Fruit fly (Drosophila melanogaster): ENCODE results near the gene CtsB.
A peak's percentile ranks its signal among the peaks of the same experiment; 100 is the strongest.

CtsB gene

dm6 chrX:13821775-13822493 lies 40.0 kb upstream of the CtsB start, which contains the start of gene Clic (continued):
- TF ChIP-seq ro (GFP tag; IDR thresholded peaks at IDR 0.05) (no peak), CG33213 (GFP tag; optimal IDR thresholded peaks at IDR 0.05) (peak; percentile 7), CG13287 (GFP tag; IDR thresholded peaks at IDR 0.05; ENCODE audit: partially characterized antibody) (peak; percentile 18; the same call in 1 of the 2 replicates), Aef1 (GFP tag; IDR thresholded peaks at IDR 0.05) (no peak), sisA (GFP tag; IDR thresholded peaks at IDR 0.05) (no peak), org-1 (GFP tag; optimal IDR thresholded peaks at IDR 0.05) (no peak), Dfd (GFP tag; optimal IDR thresholded peaks at IDR 0.05) (no peak), CG14014 (GFP tag; IDR thresholded peaks at IDR 0.05) (peak; percentile 15; the same call in 1 of the 2 replicates), CG13624 (GFP tag; optimal IDR thresholded peaks at IDR 0.05) (peak; percentile 19), Lhr (GFP tag; optimal IDR thresholded peaks at IDR 0.05) (peak; percentile 28), Fer3 (tag; optimal IDR thresholded peaks at IDR 0.05) (peak; percentile 16), CG1792 (GFP tag; optimal IDR thresholded peaks at IDR 0.05) (no peak), ranshi (GFP tag; IDR thresholded peaks at IDR 0.05) (peak; percentile 31; the same call in 1 of the 2 replicates), gfzf (GFP tag; optimal IDR thresholded peaks at IDR 0.05) (peak; percentile 88), C15 (GFP tag; IDR thresholded peaks at IDR 0.05) (peak; percentile 6; the same call in 1 of the 3 replicates), her (GFP tag; optimal IDR thresholded peaks at IDR 0.05) (peak; percentile 24), repo (GFP tag; optimal IDR thresholded peaks at IDR 0.05) (peak; percentile 12), CG11398 (GFP tag; optimal IDR thresholded peaks at IDR 0.05) (no peak), CG13424 (tag; optimal IDR thresholded peaks at IDR 0.05) (no peak), CG30403 (GFP tag; optimal IDR thresholded peaks at IDR 0.05) (no peak), CG7987 (GFP tag; optimal IDR thresholded peaks at IDR 0.05) (peak; percentile 71), CTCF (GFP tag; optimal IDR thresholded peaks at IDR 0.05) (no peak), CG9932 (GFP tag; IDR thresholded peaks at IDR 0.05) (no peak; the same call in 1 of the 2 replicates), sqz (GFP tag; optimal IDR thresholded peaks at IDR 0.05) (peak; percentile 38), Dp (GFP tag; optimal IDR thresholded peaks at IDR 0.05) (peak; percentile 44), CG10959 (GFP tag; IDR thresholded peaks at IDR 0.05) (no peak), CG1602 (GFP tag; optimal IDR thresholded peaks at IDR 0.05) (no peak), ara (GFP tag; IDR thresholded peaks at IDR 0.05) (0 out of 2 replicates have a peak, but pooled peaks have one; percentile 41), CG12659 (GFP tag; optimal IDR thresholded peaks at IDR 0.05) (peak; percentile 76), tna (GFP tag; IDR thresholded peaks at IDR 0.05; ENCODE audit: partially characterized antibody) (peak; percentile 15; the same call in 1 of the 2 replicates), mld (GFP tag; IDR thresholded peaks at IDR 0.05; ENCODE audit: partially characterized antibody) (0 out of 3 replicates have a peak, but pooled peaks have one; percentile 41), Dbx (GFP tag; IDR thresholded peaks at IDR 0.05) (peak; percentile 61), CG14710 (tag; optimal IDR thresholded peaks at IDR 0.05) (peak; percentile 33), Nf-YB (GFP tag; optimal IDR thresholded peaks at IDR 0.05) (no peak), CG14667 (GFP tag; IDR thresholded peaks at IDR 0.05) (no peak), CG7357 (GFP tag; IDR thresholded peaks at IDR 0.05) (no peak), gcm2 (GFP tag; optimal IDR thresholded peaks at IDR 0.05) (no peak), Mad (GFP tag; optimal IDR thresholded peaks at IDR 0.05) (peak; percentile 5), usp (GFP tag; optimal IDR thresholded peaks at IDR 0.05) (no peak), jigr1 (GFP tag; IDR thresholded peaks at IDR 0.05) (no peak), CG1832 (GFP tag; optimal IDR thresholded peaks at IDR 0.05) (no peak), sna (GFP tag; IDR thresholded peaks at IDR 0.05; ENCODE audit: partially characterized antibody) (no peak), Neu2 (GFP tag; optimal IDR thresholded peaks at IDR 0.05; ENCODE audit: borderline replicate concordance) (no peak), CG3281 (GFP tag; optimal IDR thresholded peaks at IDR 0.05) (peak; percentile 7), Sry-δ (GFP tag; optimal IDR thresholded peaks at IDR 0.05) (peak; percentile 13), run (tag; optimal IDR thresholded peaks at IDR 0.05) (no peak), Sox100B (GFP tag; optimal IDR thresholded peaks at IDR 0.05) (no peak), CG5953 (GFP tag; IDR thresholded peaks at IDR 0.05) (no peak), CG12942 (GFP tag; optimal IDR thresholded peaks at IDR 0.05) (no peak), so (GFP tag; IDR thresholded peaks at IDR 0.05) (0 out of 3 replicates have a peak, but pooled peaks have one; percentile 8)
